Fruit fly (Drosophila melanogaster) Kc167 (cell line): ENCODE results near the gene Cby.

Source experiments
- Myc ChIP-seq: fragments of >200 bp; optimal IDR thresholded peaks from 2 replicates; lab custom pipeline; 2017; ENCODE audit warnings: missing external identifiers
- Sin3A ChIP-seq: fragments of >200 bp; optimal IDR thresholded peaks from 2 replicates; lab custom pipeline; 2018; ENCODE audit warnings: missing external identifiers
- h ChIP-seq: fragments of >200 bp; optimal IDR thresholded peaks from 3 replicates; lab custom pipeline; 2018; ENCODE audit warnings: missing external identifiers
- insv ChIP-seq: fragments of >200 bp; optimal IDR thresholded peaks from 3 replicates; lab custom pipeline; 2018; ENCODE audit warnings: missing external identifiers
- psq ChIP-seq: fragments of >200 bp; optimal IDR thresholded peaks from 2 replicates; lab custom pipeline; 2017; ENCODE audit warnings: missing external identifiers
- ttk ChIP-seq: sonication (Bioruptor generic); optimal IDR thresholded peaks from 2 replicates; lab custom pipeline; 2017; ENCODE audit warnings: missing external identifiers

The Cby gene

DNA sequence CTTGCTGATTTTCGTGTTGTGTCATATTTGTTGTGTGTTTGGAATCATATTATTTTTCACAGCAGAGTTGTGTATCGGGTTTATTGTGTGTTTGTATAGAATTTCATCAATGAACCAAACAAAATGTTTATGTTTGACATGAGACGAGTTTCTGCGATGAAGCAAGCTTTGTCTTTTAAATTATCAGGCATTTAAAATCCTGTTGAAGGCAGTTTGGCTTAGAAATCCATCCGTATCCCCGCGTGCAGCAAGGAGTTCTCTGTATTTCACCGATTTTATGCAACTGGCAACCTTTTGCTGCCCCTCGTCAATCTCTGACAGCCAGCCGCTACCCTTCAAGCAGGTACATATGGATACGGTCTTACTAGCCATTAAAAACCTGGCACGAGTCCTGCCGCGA is at the start of gene Cby, which contains the start of gene CG6569:
Gene Cby, plus strand, starts transcription at position 185 of the 400 bp plus-strand sequence.
Gene CG6569, minus strand, starts transcription at position 101 of the 400 bp plus-strand sequence.
- TF ChIP-seq Sin3A (lab: Kevin White, UChicago) (no peak), ttk (lab: Kevin White, UChicago) (no peak)

DNA sequence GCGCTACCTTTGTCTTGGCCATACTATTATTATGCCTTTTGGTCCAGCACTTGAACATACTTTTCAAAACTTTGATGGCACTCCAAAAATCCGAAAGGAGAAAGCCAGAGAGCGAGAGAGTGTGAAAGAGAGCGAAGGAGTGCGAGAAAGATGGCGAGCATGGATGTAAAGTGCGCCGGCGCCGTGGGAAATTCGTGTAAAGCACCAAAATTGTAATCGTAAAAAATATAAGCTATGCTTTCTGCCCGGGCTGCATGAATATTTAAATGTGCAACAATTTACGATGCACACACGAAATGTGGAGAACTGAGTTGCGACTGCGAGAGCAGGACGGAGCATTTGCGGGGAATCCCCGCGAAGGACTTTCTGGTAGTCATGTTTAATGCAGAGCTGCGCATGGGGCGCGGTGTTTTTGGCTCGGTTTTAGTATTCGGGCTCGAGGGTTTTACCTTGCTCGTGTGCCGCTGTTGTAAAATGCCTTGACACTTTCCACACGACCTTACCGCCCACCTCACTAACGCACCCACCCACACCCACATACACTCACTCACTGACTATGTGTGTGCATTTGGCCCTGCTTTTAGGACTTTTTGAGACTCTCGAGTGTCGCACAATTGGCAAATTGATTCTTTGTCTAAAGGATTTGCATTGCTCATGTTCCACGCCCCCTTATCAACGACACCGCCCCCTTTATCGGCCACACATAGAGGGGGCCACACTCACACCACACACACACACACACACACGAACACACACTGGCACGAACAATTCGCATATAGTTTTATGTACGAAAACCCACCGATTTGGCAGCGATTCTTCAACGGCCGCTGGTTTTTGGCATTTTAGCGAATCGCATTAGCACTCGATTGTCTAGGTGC is 45.9 kb upstream of the Cby start:
- TF ChIP-seq psq (lab: Kevin White, UChicago) (no peak), Myc (lab: Kevin White, UChicago) (no peak), ttk (lab: Kevin White, UChicago) (no peak), Sin3A (lab: Kevin White, UChicago) (no peak), insv (lab: Kevin White, UChicago) (no peak), h (no peak)

DNA sequence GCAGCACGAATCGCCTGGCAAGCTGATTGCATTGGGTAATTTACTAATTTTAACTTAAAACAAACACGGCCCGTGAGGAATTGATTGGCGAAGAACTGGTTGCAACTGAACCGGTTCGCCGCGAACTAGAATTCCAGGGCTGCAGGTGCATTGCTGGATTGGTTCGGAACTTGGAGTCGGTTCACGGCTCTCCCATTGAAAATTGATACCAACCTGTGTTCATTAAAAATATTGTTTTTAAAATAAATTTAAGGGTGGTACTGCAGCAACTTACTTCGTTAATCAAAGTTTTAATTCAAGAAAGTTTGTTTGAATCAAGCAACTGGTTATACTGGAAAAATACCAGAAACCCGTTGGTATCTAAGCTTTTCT is 45.3 kb upstream of the Cby start, which contains the start of gene CASK:
Gene CASK, minus strand, starts transcription at position 113 of the 372 bp plus-strand sequence.
- TF ChIP-seq Sin3A (lab: Kevin White, UChicago) = no peak
- TF ChIP-seq insv (lab: Kevin White, UChicago) = no peak
- TF ChIP-seq Myc (lab: Kevin White, UChicago) = no peak
- TF ChIP-seq ttk (lab: Kevin White, UChicago) = no peak

DNA sequence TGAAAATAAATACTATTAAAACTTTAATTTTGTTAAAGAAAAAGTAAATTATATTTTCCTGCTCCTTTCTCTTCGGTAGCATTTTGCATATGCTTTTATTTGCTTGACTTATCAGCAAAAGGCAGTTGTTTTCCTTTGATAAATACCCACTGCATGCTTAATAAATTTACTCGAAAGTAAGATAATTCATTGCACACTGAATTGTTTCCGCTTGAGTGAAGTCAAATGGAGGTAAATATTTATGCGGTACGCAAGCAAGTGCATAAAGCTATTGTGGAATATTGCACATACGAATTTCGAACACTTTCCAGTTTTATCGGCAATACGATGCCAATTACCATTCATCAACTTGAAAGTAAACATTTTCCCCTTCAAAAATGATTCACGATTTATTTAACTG is 44.7 kb upstream of the Cby start:
- TF ChIP-seq ttk (lab: Kevin White, UChicago) (no peak), Myc (lab: Kevin White, UChicago) (no peak), psq (lab: Kevin White, UChicago) (no peak), h (no peak), insv (lab: Kevin White, UChicago) (no peak), Sin3A (lab: Kevin White, UChicago) (no peak)

DNA sequence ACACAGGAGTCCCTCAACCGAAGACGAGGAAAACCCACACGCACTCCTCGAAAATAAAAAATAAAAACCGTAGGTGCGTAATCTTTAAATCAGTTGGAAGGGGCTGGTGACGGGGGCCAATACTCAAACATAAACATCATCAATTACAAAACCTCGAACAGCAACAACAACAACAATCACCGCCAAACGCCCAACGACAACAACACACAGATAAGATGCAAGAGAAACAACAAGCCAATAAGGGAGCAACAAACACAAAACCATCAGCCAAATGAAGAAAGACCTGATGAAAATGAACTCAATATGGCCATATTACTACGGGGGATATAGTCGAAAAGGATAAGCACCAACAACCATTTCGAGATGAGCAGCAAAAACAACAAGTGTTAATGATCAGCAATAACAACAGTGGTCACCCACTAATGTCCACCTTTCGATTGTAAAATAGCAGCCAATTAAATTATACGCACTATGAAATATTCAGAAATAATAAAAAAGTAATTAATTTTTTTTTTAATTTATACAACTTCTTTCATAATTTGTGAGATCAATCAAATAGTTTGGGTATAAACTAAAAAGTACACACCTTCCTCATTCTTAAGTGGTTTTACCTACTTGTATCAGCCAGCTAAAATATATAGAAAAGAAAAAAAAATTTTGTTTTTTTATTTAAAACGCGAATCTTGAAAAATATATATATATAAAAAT is 44.0 kb upstream of the Cby start:
- no peak for TF ChIP-seq Sin3A (lab: Kevin White, UChicago)
- TF ChIP-seq ttk (lab: Kevin White, UChicago) = no peak
- TF ChIP-seq psq (lab: Kevin White, UChicago) = no peak
- TF ChIP-seq Myc (lab: Kevin White, UChicago) = no peak
- TF ChIP-seq insv (lab: Kevin White, UChicago) = no peak
- TF ChIP-seq h = no peak

DNA sequence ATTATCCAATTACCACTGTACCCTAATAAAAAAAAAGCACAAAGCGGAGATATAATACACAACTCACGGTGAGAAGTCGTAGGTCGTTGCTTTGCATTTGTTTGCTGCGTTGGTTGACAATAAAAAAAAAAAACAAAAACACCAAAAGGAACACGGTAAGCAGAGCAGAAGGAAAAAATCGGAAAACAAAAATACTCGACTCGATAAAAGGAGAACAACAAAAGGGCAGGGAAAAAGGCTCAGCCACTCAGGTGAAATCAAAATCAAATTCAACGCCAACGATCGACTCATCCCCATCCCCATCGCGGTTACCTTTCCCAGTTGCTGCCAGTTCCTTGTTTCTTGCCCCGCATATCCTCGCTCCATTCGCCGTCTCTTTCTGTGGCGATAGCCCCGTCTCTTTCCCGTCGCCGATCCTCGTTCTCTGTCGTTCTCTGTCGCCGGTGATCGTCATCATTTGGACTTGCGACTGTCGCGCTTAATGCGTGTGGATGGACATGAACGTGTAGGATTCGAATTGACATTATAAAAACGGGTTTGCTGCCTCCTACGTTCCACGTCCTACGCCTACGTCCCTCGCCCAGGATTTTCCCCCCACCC is 43.3 kb upstream of the Cby start:
- TF ChIP-seq ttk (lab: Kevin White, UChicago) (no peak), Sin3A (lab: Kevin White, UChicago) (no peak), insv (lab: Kevin White, UChicago) (no peak), h (no peak), psq (lab: Kevin White, UChicago) (no peak), Myc (lab: Kevin White, UChicago) (no peak)

DNA sequence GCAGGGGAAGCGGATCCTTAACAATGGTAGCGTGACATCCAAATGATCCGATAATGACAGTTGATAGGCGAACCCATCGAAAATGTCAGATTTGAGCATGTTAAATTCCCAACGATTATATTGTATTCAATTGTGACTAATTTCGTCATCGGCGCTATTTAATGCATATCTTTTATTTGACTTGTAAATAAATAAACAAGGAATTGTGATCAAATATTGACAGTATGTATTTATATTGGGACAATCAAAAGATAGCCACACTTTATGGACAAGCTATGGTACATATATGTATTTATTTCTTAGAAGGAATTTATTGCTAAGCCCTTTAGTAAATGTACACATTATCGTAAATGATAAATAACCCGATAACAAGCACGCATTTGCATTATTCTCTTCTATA is 42.7 kb upstream of the Cby start:
- no peak for TF ChIP-seq Sin3A (lab: Kevin White, UChicago)
- TF ChIP-seq ttk (lab: Kevin White, UChicago) = no peak
- TF ChIP-seq insv (lab: Kevin White, UChicago) = no peak
- no peak for TF ChIP-seq Myc (lab: Kevin White, UChicago)
- no peak for TF ChIP-seq psq (lab: Kevin White, UChicago)
- TF ChIP-seq h = no peak

DNA sequence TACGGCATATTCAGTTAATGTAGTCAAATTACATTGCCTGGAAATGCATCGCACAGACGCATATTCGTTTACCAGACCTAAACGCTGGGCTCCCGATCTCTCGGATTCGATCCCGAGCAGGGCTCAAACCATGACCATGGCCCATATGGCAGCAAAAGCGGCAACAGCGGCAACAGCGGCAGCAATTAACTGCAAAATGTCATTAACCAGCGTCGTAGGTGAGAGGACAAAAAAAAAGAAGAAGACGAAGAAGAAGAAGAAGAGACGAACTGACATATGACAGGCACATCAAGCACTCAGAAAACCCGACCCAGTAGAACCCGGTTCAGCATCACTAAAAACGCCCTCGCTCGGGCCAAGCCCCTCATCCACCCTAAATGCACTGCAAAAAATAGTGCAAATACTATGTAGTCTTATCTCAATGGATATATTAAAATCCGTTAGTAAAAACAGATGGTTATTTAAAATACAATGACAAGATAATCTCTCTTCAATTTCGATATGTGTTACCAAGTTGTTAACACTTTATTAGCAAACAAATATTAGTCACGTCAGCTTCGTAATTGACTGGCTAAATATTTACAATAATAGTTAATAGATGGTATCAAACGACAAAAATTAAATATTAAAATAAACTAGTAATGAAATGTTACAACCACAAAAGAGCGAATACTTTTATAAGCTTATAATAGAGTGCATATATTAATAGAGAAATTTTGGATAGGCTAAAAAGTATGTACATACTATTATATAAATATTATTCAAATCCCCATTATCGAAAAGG is 41.8 kb upstream of the Cby start:
- no peak for TF ChIP-seq Myc (lab: Kevin White, UChicago)
- no peak for TF ChIP-seq ttk (lab: Kevin White, UChicago)
- no peak for TF ChIP-seq psq (lab: Kevin White, UChicago)

DNA sequence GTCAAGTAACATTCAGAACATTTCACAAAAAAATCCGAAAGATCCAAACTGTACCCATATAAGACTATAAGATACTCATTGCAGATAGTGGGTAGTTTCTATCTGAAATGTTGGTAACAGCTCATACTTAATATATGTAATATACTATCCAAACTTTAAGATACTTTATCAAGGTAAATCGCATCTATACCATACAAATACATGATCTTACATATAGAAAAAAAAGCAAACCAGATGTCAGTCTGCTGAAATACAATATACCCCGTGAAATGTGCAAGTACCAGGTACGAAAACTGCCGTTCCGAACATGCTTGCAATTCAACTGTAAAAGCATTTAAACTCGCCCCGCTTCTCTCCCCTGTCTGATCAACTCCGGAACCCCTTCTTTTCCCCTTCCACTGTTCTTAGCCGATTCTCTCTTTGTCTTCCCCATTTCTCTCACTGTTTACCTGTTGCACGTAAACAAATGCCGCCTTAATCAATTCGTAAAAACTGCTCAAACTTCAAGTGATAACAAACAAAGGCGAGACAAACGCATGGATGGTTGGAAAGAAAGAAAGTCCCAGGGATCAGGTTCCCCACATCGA is 40.3 kb upstream of the Cby start:
- TF ChIP-seq insv (lab: Kevin White, UChicago) (no peak), h (no peak), psq (lab: Kevin White, UChicago) (no peak), ttk (lab: Kevin White, UChicago) (no peak)

DNA sequence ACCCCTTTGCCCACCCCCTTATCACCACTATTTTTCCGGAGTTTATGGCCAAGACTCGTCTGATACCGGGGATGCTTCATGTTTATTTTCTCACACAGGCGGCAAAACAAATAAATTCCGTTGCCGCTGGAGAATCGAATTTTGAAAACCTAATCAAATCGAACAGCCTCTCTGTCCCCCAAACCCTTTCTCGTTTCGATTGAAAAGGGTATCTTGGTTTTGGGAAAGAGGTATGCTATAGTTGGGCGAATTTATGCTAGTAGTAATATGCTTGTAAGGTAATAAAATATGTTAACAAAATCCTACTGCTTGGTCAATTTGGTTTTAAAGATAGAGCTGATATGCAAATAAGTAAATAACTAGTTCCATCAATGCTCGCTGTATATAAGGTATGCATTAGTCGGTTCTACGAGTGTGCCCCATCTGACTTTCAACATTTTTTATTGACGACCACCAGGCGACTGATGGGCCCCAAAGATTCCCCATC is 39.7 kb upstream of the Cby start:
- TF ChIP-seq psq (lab: Kevin White, UChicago) (no peak), insv (lab: Kevin White, UChicago) (no peak), Myc (lab: Kevin White, UChicago) (no peak), ttk (lab: Kevin White, UChicago) (no peak), h (no peak), Sin3A (lab: Kevin White, UChicago) (no peak)
